Worm (Caenorhabditis elegans): ENCODE data around the gene T05B4.12.

DNA sequence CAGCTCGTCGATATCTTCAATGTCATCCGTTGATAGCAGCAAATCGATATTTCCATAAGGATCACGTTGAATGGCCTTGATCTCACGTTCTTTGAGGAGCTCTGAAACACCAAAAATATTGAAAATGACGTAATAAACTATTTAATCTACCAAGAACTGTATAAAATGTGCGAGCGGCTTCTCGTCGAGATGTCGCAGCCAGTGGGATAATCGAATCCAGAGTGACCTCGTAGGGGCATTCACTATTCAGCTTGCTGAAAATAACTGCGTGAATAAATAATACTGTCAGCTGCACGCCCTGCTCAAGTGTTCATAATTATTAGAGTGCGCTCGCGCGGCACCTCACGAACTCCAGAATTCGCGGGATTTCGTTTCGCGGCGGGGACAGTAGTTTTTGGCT is 44.3 kb upstream of the T05B4.12 start, which contains the start of gene Y45G5AM.7:
- TF ChIP-seq hif-1 (tag; optimal IDR thresholded peaks at IDR 0.05) (no peak), ztf-11 (tag; optimal IDR thresholded peaks at IDR 0.05) (no peak), daf-19 (GFP tag; conservative IDR thresholded peaks at IDR 0.05) (no peak), nhr-6 (tag; optimal IDR thresholded peaks at IDR 0.05) (no peak), ceh-62 (tag; optimal IDR thresholded peaks at IDR 0.05) (no peak), ZK337.2 (GFP tag; IDR thresholded peaks at IDR 0.05) (no peak), dpl-1 (GFP tag; optimal IDR thresholded peaks at IDR 0.05) (no peak), ama-1 (optimal IDR thresholded peaks at IDR 0.05) (no peak), pqm-1 (tag; optimal IDR thresholded peaks at IDR 0.05) (no peak), nhr-25 (tag; optimal IDR thresholded peaks at IDR 0.05; ENCODE audit: borderline replicate concordance, insufficient read depth) (no peak), zag-1 (tag; optimal IDR thresholded peaks at IDR 0.05) (no peak), mdl-1 (tag; optimal IDR thresholded peaks at IDR 0.05) (no peak), nhr-11 (tag; optimal IDR thresholded peaks at IDR 0.05) (no peak), nhr-76 (tag; optimal IDR thresholded peaks at IDR 0.05) (no peak)

Data from whole organism, L4 larva.